Worm (Caenorhabditis elegans): ENCODE results near the gene Y41G9A.6.

- TF ChIP-seq unc-62 (GFP tag; optimal IDR thresholded peaks at IDR 0.05), result no peak
- TF ChIP-seq lin-39 (tag; optimal IDR thresholded peaks at IDR 0.05), result no peak
- TF ChIP-seq nhr-237 (tag; optimal IDR thresholded peaks at IDR 0.05), result no peak
- no peak for TF ChIP-seq mdl-1 (tag; optimal IDR thresholded peaks at IDR 0.05)
- TF ChIP-seq fos-1 (tag; optimal IDR thresholded peaks at IDR 0.05), result no peak
- no peak for TF ChIP-seq unc-98 (GFP tag; IDR thresholded peaks at IDR 0.05)
- no peak for TF ChIP-seq fkh-10 (GFP tag; optimal IDR thresholded peaks at IDR 0.05)
- TF ChIP-seq elt-3 (tag; optimal IDR thresholded peaks at IDR 0.05), result no peak
- TF ChIP-seq ztf-11 (tag; optimal IDR thresholded peaks at IDR 0.05), result no peak
- TF ChIP-seq elt-2 (tag; optimal IDR thresholded peaks at IDR 0.05), result no peak
- no peak for TF ChIP-seq lin-15B (tag; optimal IDR thresholded peaks at IDR 0.05)
- TF ChIP-seq nhr-90 (tag; optimal IDR thresholded peaks at IDR 0.05; ENCODE audit: poor library complexity), result no peak
- no peak for TF ChIP-seq rnt-1 (tag; optimal IDR thresholded peaks at IDR 0.05)
- TF ChIP-seq isw-1 (GFP tag; IDR thresholded peaks at IDR 0.05), result no peak
Observed at ce11 chrX:3003703-3004102, at the start of gene Y41G9A.6.
